Worm (Caenorhabditis elegans) whole organism, L1 larva: ENCODE measurements around the gene F41C3.2.
A peak's percentile ranks its signal among the peaks of the same experiment; 100 is the strongest.

ENCODE experiments used
- C04F5.9 ChIP-seq: sonication (generic microtip); optimal IDR thresholded peaks from 2 replicates; lab custom pipeline; 2016; ENCODE audit warnings: missing genetic modification characterization, missing compliant biosample characterization
- C16A3.4 ChIP-seq: fragments of 150-350 bp; optimal IDR thresholded peaks from 2 replicates; lab custom pipeline; 2014; ENCODE audit warnings: missing biosample characterization, missing genetic modification characterization
- F16B12.6 ChIP-seq: fragments of 150-350 bp; optimal IDR thresholded peaks from 2 replicates; lab custom pipeline; 2014; ENCODE audit warnings: missing biosample characterization, missing genetic modification characterization
- Y116A8C.19 ChIP-seq: sonication (generic microtip); optimal IDR thresholded peaks from 2 replicates; lab custom pipeline; 2016; ENCODE audit warnings: missing compliant biosample characterization, missing genetic modification characterization, borderline replicate concordance
- aha-1 ChIP-seq: fragments of 150-350 bp; optimal IDR thresholded peaks from 2 replicates; lab custom pipeline; 2014; ENCODE audit warnings: missing biosample characterization, missing genetic modification characterization
- alr-1 ChIP-seq: fragments of 200-800 bp; sonication (Bioruptor generic); optimal IDR thresholded peaks from 2 replicates; lab custom pipeline; 2018; ENCODE audit warnings: borderline replicate concordance, mild to moderate bottlenecking, missing genetic modification characterization, missing compliant biosample characterization
- aly-2 ChIP-seq: fragments of 150-350 bp; optimal IDR thresholded peaks from 2 replicates; lab custom pipeline; 2014; ENCODE audit warnings: missing biosample characterization, missing genetic modification characterization
- ama-1 ChIP-seq: fragments of 150-350 bp; optimal IDR thresholded peaks from 2 replicates; lab custom pipeline; 2014
- blmp-1 ChIP-seq: fragments of 150-350 bp; optimal IDR thresholded peaks from 2 replicates; lab custom pipeline; 2014; ENCODE audit warnings: missing biosample characterization, missing genetic modification characterization
- ceh-8 ChIP-seq: fragments of 200-800 bp; sonication (Bioruptor generic); optimal IDR thresholded peaks from 2 replicates; lab custom pipeline; 2018; ENCODE audit warnings: mild to moderate bottlenecking, missing genetic modification characterization, moderate library complexity, missing compliant biosample characterization
- ceh-88 ChIP-seq: fragments of 200-800 bp; sonication (Bioruptor generic); IDR thresholded peaks from 2 replicates; pipeline ENCODE4 v1.3.6; 2022; ENCODE audit warnings: missing genetic modification characterization, missing compliant biosample characterization
- ceh-90 ChIP-seq: sonication (generic microtip); optimal IDR thresholded peaks from 2 replicates; lab custom pipeline; 2016; ENCODE audit warnings: missing genetic modification characterization, missing compliant biosample characterization
- dpl-1 ChIP-seq, 3 experiments: fragments of 150-350 bp in 2 of 3; sonication (generic microtip) in 1 of 3; optimal IDR thresholded peaks; 2 replicates each; lab custom pipeline; 2014 to 2017; ENCODE audit warnings: missing biosample characterization in 3 of 3, missing genetic modification characterization in 3 of 3, missing genetic modification reagents in 3 of 3
- dsc-1 ChIP-seq: sonication (generic microtip); optimal IDR thresholded peaks from 2 replicates; lab custom pipeline; 2016; ENCODE audit warnings: mild to moderate bottlenecking, missing genetic modification characterization, missing compliant biosample characterization
- efl-1 ChIP-seq, 4 experiments: fragments of 150-350 bp; optimal IDR thresholded peaks in 3 of 4; peaks in 1 of 4; 1 replicate in 1 of 4; 2 replicates in 3 of 4; lab custom pipeline; 2014; ENCODE audit warnings: missing biosample characterization in 2 of 4, missing genetic modification characterization in 2 of 4, missing genetic modification reagents in 2 of 4
- efl-3 ChIP-seq: fragments of 200-800 bp; sonication (Bioruptor generic); optimal IDR thresholded peaks from 2 replicates; lab custom pipeline; 2018; ENCODE audit warnings: mild to moderate bottlenecking, missing genetic modification characterization, missing compliant biosample characterization
- egl-27 ChIP-seq, 2 experiments: fragments of 150-350 bp in 1 of 2; sonication (generic microtip); optimal IDR thresholded peaks; 3 replicates each; lab custom pipeline; 2017 to 2018; ENCODE audit warnings: missing biosample characterization in 2 of 2, missing genetic modification characterization in 2 of 2, missing genetic modification reagents in 2 of 2
- elt-2 ChIP-seq: sonication (generic microtip); optimal IDR thresholded peaks from 2 replicates; lab custom pipeline; 2016; ENCODE audit warnings: missing genetic modification characterization, mild to moderate bottlenecking, inconsistent platforms, missing compliant biosample characterization, missing genetic modification reagents
- elt-3 ChIP-seq, 6 experiments: fragments of 150-350 bp in 1 of 6; sonication (generic microtip); optimal IDR thresholded peaks; 2 replicates each; lab custom pipeline; 2017 to 2018; ENCODE audit warnings: missing biosample characterization in 6 of 6, missing genetic modification characterization in 6 of 6, inconsistent platforms in 1 of 6
- ets-5 ChIP-seq: fragments of 200-800 bp; sonication (Bioruptor generic); IDR thresholded peaks from 2 replicates; pipeline ENCODE4 v1.3.6; 2022; ENCODE audit warnings: missing genetic modification characterization, missing compliant biosample characterization
- fkh-4 ChIP-seq: sonication (generic microtip); optimal IDR thresholded peaks from 2 replicates; lab custom pipeline; 2016; ENCODE audit warnings: missing compliant biosample characterization, missing genetic modification characterization, borderline replicate concordance
- fos-1 ChIP-seq: fragments of 150-350 bp; optimal IDR thresholded peaks from 2 replicates; lab custom pipeline; 2014; ENCODE audit warnings: missing biosample characterization, missing genetic modification characterization
- grh-1 ChIP-seq: fragments of 200-800 bp; sonication (Bioruptor generic); IDR thresholded peaks from 2 replicates; pipeline ENCODE4 v1.3.6; 2022; ENCODE audit warnings: missing genetic modification reagents, missing genetic modification characterization, missing compliant biosample characterization
- hpl-2 ChIP-seq: fragments of 150-350 bp; optimal IDR thresholded peaks from 2 replicates; lab custom pipeline; 2014; ENCODE audit warnings: missing biosample characterization, missing genetic modification reagents, missing genetic modification characterization
- lin-13 ChIP-seq: fragments of 150-350 bp; optimal IDR thresholded peaks from 2 replicates; lab custom pipeline; 2014; ENCODE audit warnings: missing biosample characterization, missing genetic modification reagents, missing genetic modification characterization
- lin-15B ChIP-seq: fragments of 150-350 bp; sonication (generic microtip); optimal IDR thresholded peaks from 3 replicates; lab custom pipeline; 2014; ENCODE audit warnings: missing biosample characterization, missing genetic modification characterization
- lin-35 ChIP-seq, 2 experiments: fragments of 150-350 bp; optimal IDR thresholded peaks; 2 replicates each; lab custom pipeline; 2014; ENCODE audit warnings: missing biosample characterization in 2 of 2, missing genetic modification characterization in 2 of 2, missing genetic modification reagents in 2 of 2
- lin-39 ChIP-seq: fragments of 150-350 bp; optimal IDR thresholded peaks from 2 replicates; lab custom pipeline; 2014; ENCODE audit warnings: missing biosample characterization, missing genetic modification reagents, missing genetic modification characterization
- lir-3 ChIP-seq: sonication (generic microtip); optimal IDR thresholded peaks from 2 replicates; lab custom pipeline; 2016; ENCODE audit warnings: mild to moderate bottlenecking, missing genetic modification characterization, moderate library complexity, missing compliant biosample characterization; ENCODE audit not compliant: poor library complexity
- lsy-2 ChIP-seq, 2 experiments: fragments of 150-350 bp; optimal IDR thresholded peaks; 2 replicates each; lab custom pipeline; 2014; ENCODE audit warnings: missing biosample characterization in 2 of 2, missing genetic modification characterization in 2 of 2
- mab-9 ChIP-seq: fragments of 200-800 bp; sonication (Bioruptor generic); IDR thresholded peaks from 2 replicates; pipeline ENCODE4 v1.3.6; 2022; ENCODE audit warnings: missing genetic modification reagents, missing genetic modification characterization, missing compliant biosample characterization
- mdl-1 ChIP-seq, 2 experiments: fragments of 150-350 bp; optimal IDR thresholded peaks; 2 replicates each; lab custom pipeline; 2014 to 2017; ENCODE audit warnings: missing biosample characterization in 2 of 2, missing genetic modification characterization in 2 of 2, inconsistent platforms in 1 of 2
- mep-1 ChIP-seq: fragments of 150-350 bp; optimal IDR thresholded peaks from 2 replicates; lab custom pipeline; 2014; ENCODE audit warnings: missing biosample characterization, missing genetic modification characterization
- nhr-11 ChIP-seq: fragments of 150-350 bp; optimal IDR thresholded peaks from 2 replicates; lab custom pipeline; 2014; ENCODE audit warnings: missing biosample characterization, missing genetic modification characterization
- nhr-237 ChIP-seq: fragments of 150-350 bp; optimal IDR thresholded peaks from 2 replicates; lab custom pipeline; 2014; ENCODE audit warnings: missing biosample characterization, missing genetic modification characterization
- nhr-28 ChIP-seq: fragments of 150-350 bp; optimal IDR thresholded peaks from 2 replicates; lab custom pipeline; 2014; ENCODE audit warnings: missing biosample characterization, missing genetic modification characterization
- nhr-77 ChIP-seq: fragments of 150-350 bp; optimal IDR thresholded peaks from 2 replicates; lab custom pipeline; 2014; ENCODE audit warnings: missing biosample characterization, missing genetic modification characterization
- nhr-90 ChIP-seq: sonication (generic microtip); optimal IDR thresholded peaks from 2 replicates; lab custom pipeline; 2016; ENCODE audit warnings: mild to moderate bottlenecking, missing genetic modification characterization, missing compliant biosample characterization; ENCODE audit not compliant: poor library complexity
- pag-3 ChIP-seq: sonication (generic microtip); optimal IDR thresholded peaks from 2 replicates; lab custom pipeline; 2017; ENCODE audit warnings: missing genetic modification characterization, mild to moderate bottlenecking, missing compliant biosample characterization, antibody characterized with exemption, borderline replicate concordance; ENCODE audit not compliant: insufficient read depth
- pax-3 ChIP-seq: fragments of 200-800 bp; sonication (Bioruptor generic); optimal IDR thresholded peaks from 2 replicates; lab custom pipeline; 2018; ENCODE audit warnings: mild to moderate bottlenecking, missing genetic modification characterization, moderate library complexity, missing compliant biosample characterization
- pqm-1 ChIP-seq: sonication (generic microtip); optimal IDR thresholded peaks from 3 replicates; lab custom pipeline; 2017; ENCODE audit warnings: missing biosample characterization, missing genetic modification characterization
- rnt-1 ChIP-seq: sonication (generic microtip); optimal IDR thresholded peaks from 2 replicates; lab custom pipeline; 2016; ENCODE audit warnings: mild to moderate bottlenecking, missing genetic modification characterization, moderate library complexity, missing compliant biosample characterization
- skn-1 ChIP-seq: fragments of 150-350 bp; optimal IDR thresholded peaks from 2 replicates; lab custom pipeline; 2014; ENCODE audit warnings: missing biosample characterization, missing genetic modification characterization
- snpc-4 ChIP-seq: fragments of 150-350 bp; optimal IDR thresholded peaks from 2 replicates; lab custom pipeline; 2014; ENCODE audit warnings: missing biosample characterization, missing genetic modification characterization
- sox-4 ChIP-seq: sonication (generic microtip); optimal IDR thresholded peaks from 2 replicates; lab custom pipeline; 2016; ENCODE audit warnings: missing genetic modification characterization, missing compliant biosample characterization
- sptf-1 ChIP-seq: fragments of 150-350 bp; optimal IDR thresholded peaks from 2 replicates; lab custom pipeline; 2014; ENCODE audit warnings: missing biosample characterization, missing genetic modification characterization
- swsn-7 ChIP-seq: sonication (generic microtip); optimal IDR thresholded peaks from 2 replicates; lab custom pipeline; 2016; ENCODE audit warnings: missing genetic modification characterization, missing compliant biosample characterization
- unc-130 ChIP-seq: fragments of 150-350 bp; optimal IDR thresholded peaks from 2 replicates; lab custom pipeline; 2017; ENCODE audit warnings: missing biosample characterization, missing genetic modification characterization, inconsistent platforms
- unc-30 ChIP-seq: sonication (generic microtip); optimal IDR thresholded peaks from 2 replicates; lab custom pipeline; 2017; ENCODE audit warnings: missing biosample characterization, missing genetic modification characterization
- unc-98 ChIP-seq: fragments of 200-800 bp; sonication (Bioruptor generic); IDR thresholded peaks from 2 replicates; pipeline ENCODE4 v1.3.6; 2022; ENCODE audit warnings: missing genetic modification characterization, missing compliant biosample characterization
- xbp-1 ChIP-seq: sonication (generic microtip); optimal IDR thresholded peaks from 2 replicates; lab custom pipeline; 2016; ENCODE audit warnings: missing genetic modification characterization, missing compliant biosample characterization
- zip-4 ChIP-seq: fragments of 200-800 bp; sonication (Bioruptor generic); optimal IDR thresholded peaks from 2 replicates; lab custom pipeline; 2018; ENCODE audit warnings: mild to moderate bottlenecking, missing genetic modification characterization, moderate library complexity, missing compliant biosample characterization

Gene F41C3.2

ce11 chrII:4706359-4706871, 43.4 kb upstream of the F41C3.2 start, which contains the start of the genes F10G7.9 and tsn-1 (continued):
- TF ChIP-seq nhr-90 (tag; lab: Kevin White, UChicago) (peak; percentile 2), sox-4 (tag; lab: Kevin White, UChicago) (no peak), C16A3.4 (tag; lab: Kevin White, UChicago) (peak; percentile 48), rnt-1 (peak; percentile 69), ama-1 (lab: Kevin White, UChicago) (no peak), dsc-1 (tag; lab: Kevin White, UChicago) (no peak), nhr-11 (no peak), grh-1 (GFP tag; lab: Robert Waterston, UW) (no peak), lsy-2 (tag; optimal IDR thresholded peaks at IDR 0.05; lab: Kevin White, UChicago) (peak; percentile 93 to 98), pag-3 (tag; lab: Kevin White, UChicago) (no peak), unc-30 (tag; lab: Kevin White, UChicago) (no peak), Y116A8C.19 (tag; lab: Kevin White, UChicago) (no peak), xbp-1 (tag; lab: Kevin White, UChicago) (peak; percentile 49), aha-1 (tag; lab: Kevin White, UChicago) (no peak), pqm-1 (tag; lab: Kevin White, UChicago) (no peak), hpl-2 (GFP tag; lab: Kevin White, UChicago) (no peak), elt-2 (tag; lab: Kevin White, UChicago) (peak; percentile 37), lin-35 (GFP tag; optimal IDR thresholded peaks at IDR 0.05; lab: Kevin White, UChicago) (peak; percentile 61 to 86), mdl-1 (tag; optimal IDR thresholded peaks at IDR 0.05; lab: Kevin White, UChicago) (peak in 1 of 2 experiments; percentile 59), pax-3 (no peak), dpl-1 (GFP tag; optimal IDR thresholded peaks at IDR 0.05; lab: Kevin White, UChicago) (peak; percentile 57 to 76 (median 72)), ceh-90 (tag; lab: Kevin White, UChicago) (no peak), efl-3 (GFP tag; lab: Kevin White, UChicago) (no peak), mep-1 (tag; lab: Kevin White, UChicago) (no peak), blmp-1 (tag; lab: Kevin White, UChicago) (no peak), unc-130 (tag; lab: Kevin White, UChicago) (peak; percentile 32), zip-4 (GFP tag; lab: Kevin White, UChicago) (no peak), aly-2 (tag; lab: Kevin White, UChicago) (no peak), lin-15B (tag; lab: Kevin White, UChicago) (peak; percentile 46), nhr-237 (tag; lab: Kevin White, UChicago) (no peak), swsn-7 (tag; lab: Kevin White, UChicago) (peak; percentile 47), egl-27 (tag; optimal IDR thresholded peaks at IDR 0.05; lab: Kevin White, UChicago) (no peak), alr-1 (tag; lab: Kevin White, UChicago) (no peak), fkh-4 (no peak), skn-1 (peak; percentile 59), nhr-28 (no peak), lir-3 (tag; lab: Kevin White, UChicago) (no peak), fos-1 (tag; lab: Kevin White, UChicago) (no peak), lin-13 (GFP tag; lab: Kevin White, UChicago) (peak; percentile 50), lin-39 (tag; lab: Kevin White, UChicago) (no peak), nhr-77 (no peak), ceh-88 (GFP tag; lab: Robert Waterston, UW) (no peak), elt-3 (tag; optimal IDR thresholded peaks at IDR 0.05; lab: Kevin White, UChicago) (no peak), sptf-1 (tag; lab: Kevin White, UChicago) (no peak), F16B12.6 (tag; lab: Kevin White, UChicago) (peak; percentile 41), mab-9 (GFP tag; lab: Robert Waterston, UW) (no peak), snpc-4 (no peak), ceh-8 (GFP tag; lab: Kevin White, UChicago) (no peak), efl-1 (optimal IDR thresholded peaks at IDR 0.05; lab: Kevin White, UChicago) (peak; percentile 80 to 87), efl-1 (GFP tag; optimal IDR thresholded peaks at IDR 0.05 in 1 of 2; lab: Kevin White, UChicago) (peak; percentile 70 to 96), C04F5.9 (tag; lab: Kevin White, UChicago) (no peak), ets-5 (GFP tag; lab: Robert Waterston, UW) (no peak), unc-98 (GFP tag; lab: Robert Waterston, UW) (no peak)
